Fruit fly (Drosophila melanogaster) whole organism, embryonic: ENCODE measurements around the gene Nup160.
A peak's percentile ranks its signal among the peaks of the same experiment; 100 is the strongest.

Source experiments
- ATbp ChIP-seq: fragments of 200-800 bp; sonication (Bioruptor generic); optimal IDR thresholded peaks from 2 replicates; lab custom pipeline; 2017; ENCODE audit warnings: missing biosample characterization, mild to moderate bottlenecking, missing genetic modification characterization, missing genetic modification reagents
- CG10147 ChIP-seq: fragments of 200-800 bp; sonication (Bioruptor generic); optimal IDR thresholded peaks from 2 replicates; lab custom pipeline; 2019; ENCODE audit warnings: missing biosample characterization, mild to moderate bottlenecking, missing genetic modification characterization, moderate library complexity
- CG10979 ChIP-seq: fragments of 200-800 bp; sonication (Bioruptor generic); optimal IDR thresholded peaks from 2 replicates; lab custom pipeline; 2018; ENCODE audit warnings: missing biosample characterization, mild to moderate bottlenecking, missing genetic modification characterization, moderate library complexity
- CG11695 ChIP-seq: fragments of 200-800 bp; sonication (Bioruptor generic); IDR thresholded peaks from 3 replicates; pipeline ENCODE4 v1.3.6; 2022; ENCODE audit warnings: missing biosample characterization, missing genetic modification characterization
- CG12104 ChIP-seq: fragments of 200-800 bp; sonication (Bioruptor generic); optimal IDR thresholded peaks from 3 replicates; lab custom pipeline; 2016; ENCODE audit warnings: missing biosample characterization, missing genetic modification characterization
- CG12299 ChIP-seq: fragments of 200-800 bp; sonication (Bioruptor generic); optimal IDR thresholded peaks from 2 replicates; lab custom pipeline; 2018; ENCODE audit warnings: missing biosample characterization, mild to moderate bottlenecking, missing genetic modification characterization
- CG13624 ChIP-seq: fragments of 200-800 bp; sonication (Bioruptor generic); optimal IDR thresholded peaks from 2 replicates; lab custom pipeline; 2016; ENCODE audit warnings: missing biosample characterization, missing genetic modification characterization
- CG14965 ChIP-seq: fragments of 200-800 bp; sonication (Bioruptor generic); optimal IDR thresholded peaks from 2 replicates; lab custom pipeline; 2016; ENCODE audit warnings: missing biosample characterization, missing genetic modification characterization, borderline replicate concordance
- CG15011 ChIP-seq: fragments of 200-800 bp; sonication (Bioruptor generic); optimal IDR thresholded peaks from 3 replicates; lab custom pipeline; 2018; ENCODE audit warnings: missing biosample characterization, mild to moderate bottlenecking, missing genetic modification characterization
- CG1603 ChIP-seq: fragments of 200-800 bp; sonication (Bioruptor generic); optimal IDR thresholded peaks from 2 replicates; lab custom pipeline; 2019; ENCODE audit warnings: missing biosample characterization, mild to moderate bottlenecking, missing genetic modification characterization, moderate library complexity
- CG17912 ChIP-seq: fragments of 200-800 bp; sonication (Bioruptor generic); optimal IDR thresholded peaks from 2 replicates; lab custom pipeline; 2018; ENCODE audit warnings: missing biosample characterization, mild to moderate bottlenecking, missing genetic modification characterization
- CG18476 ChIP-seq: fragments of 200-800 bp; sonication (Bioruptor generic); optimal IDR thresholded peaks from 2 replicates; lab custom pipeline; 2016; ENCODE audit warnings: missing biosample characterization, mild to moderate bottlenecking, missing genetic modification characterization
- CG31441 ChIP-seq: fragments of 200-800 bp; sonication (Bioruptor generic); IDR thresholded peaks from 2 replicates; pipeline ENCODE4 v1.3.6; 2022; ENCODE audit warnings: missing biosample characterization, missing genetic modification characterization
- CG33213 ChIP-seq: fragments of 200-800 bp; sonication (Bioruptor generic); optimal IDR thresholded peaks from 3 replicates; lab custom pipeline; 2016; ENCODE audit warnings: missing biosample characterization, missing genetic modification characterization
- CG34422 ChIP-seq: fragments of 200-800 bp; sonication (Bioruptor generic); IDR thresholded peaks from 3 replicates; pipeline ENCODE4 v1.3.6; 2022; ENCODE audit warnings: missing biosample characterization, missing genetic modification characterization
- CG4730 ChIP-seq: fragments of 200-800 bp; sonication (Bioruptor generic); IDR thresholded peaks from 2 replicates; pipeline ENCODE4 v1.3.6; 2022; ENCODE audit warnings: missing biosample characterization, missing genetic modification characterization
- CG5245 ChIP-seq: fragments of 200-800 bp; sonication (Bioruptor generic); optimal IDR thresholded peaks from 3 replicates; lab custom pipeline; 2016; ENCODE audit warnings: missing biosample characterization, missing genetic modification characterization
- CG9797 ChIP-seq: fragments of 200-800 bp; sonication (Bioruptor generic); optimal IDR thresholded peaks from 3 replicates; lab custom pipeline; 2018; ENCODE audit warnings: missing biosample characterization, mild to moderate bottlenecking, missing genetic modification characterization
- CHES-1-like ChIP-seq: fragments of 200-800 bp; sonication (Bioruptor generic); optimal IDR thresholded peaks from 2 replicates; lab custom pipeline; 2016; ENCODE audit warnings: missing biosample characterization, missing genetic modification characterization
- Dek ChIP-seq: fragments of 200-800 bp; sonication (Bioruptor generic); optimal IDR thresholded peaks from 3 replicates; lab custom pipeline; 2019; ENCODE audit warnings: missing biosample characterization, mild to moderate bottlenecking, missing genetic modification characterization, moderate library complexity
- Ets65A ChIP-seq: fragments of 200-800 bp; sonication (Bioruptor generic); peaks from one replicate; lab custom pipeline; 2016; ENCODE audit warnings: missing biosample characterization, missing genetic modification characterization
- Fer1 ChIP-seq: fragments of 200-800 bp; sonication (Bioruptor generic); optimal IDR thresholded peaks from 2 replicates; lab custom pipeline; 2017; ENCODE audit warnings: missing biosample characterization, mild to moderate bottlenecking, missing genetic modification characterization
- Fer2 ChIP-seq: fragments of 200-800 bp; sonication (Bioruptor generic); optimal IDR thresholded peaks from 2 replicates; lab custom pipeline; 2018; ENCODE audit warnings: missing biosample characterization, mild to moderate bottlenecking, missing genetic modification characterization, moderate library complexity
- Hmr ChIP-seq: fragments of 200-800 bp; sonication (Bioruptor generic); optimal IDR thresholded peaks from 3 replicates; lab custom pipeline; 2017; ENCODE audit warnings: mild to moderate bottlenecking, missing biosample characterization, missing genetic modification reagents, missing genetic modification characterization
- Hr78 ChIP-seq, 2 experiments: fragments of 200-800 bp in 1 of 2; fragments of >200 bp in 1 of 2; sonication (Bioruptor generic) in 1 of 2; optimal IDR thresholded peaks; 2 replicates each; lab custom pipeline; 2017 to 2019; ENCODE audit warnings: missing biosample characterization in 2 of 2, missing genetic modification characterization in 2 of 2, mild to moderate bottlenecking in 1 of 2, moderate library complexity in 1 of 2
- Hsf ChIP-seq: fragments of 200-800 bp; sonication (Bioruptor generic); optimal IDR thresholded peaks from 3 replicates; lab custom pipeline; 2016; ENCODE audit warnings: missing biosample characterization, missing genetic modification characterization
- MTF-1 ChIP-seq: fragments of 200-800 bp; sonication (Bioruptor generic); optimal IDR thresholded peaks from 2 replicates; lab custom pipeline; 2018; ENCODE audit warnings: missing biosample characterization, mild to moderate bottlenecking, missing genetic modification characterization, borderline replicate concordance
- Ptx1 ChIP-seq: fragments of 200-800 bp; sonication (Bioruptor generic); IDR thresholded peaks from 2 replicates; pipeline ENCODE4 v1.3.6; 2022; ENCODE audit warnings: missing biosample characterization, missing genetic modification characterization
- Scr ChIP-seq: fragments of 200-800 bp; sonication (Bioruptor generic); IDR thresholded peaks from 2 replicates; pipeline ENCODE4 v1.3.6; 2022; ENCODE audit warnings: missing biosample characterization, missing genetic modification characterization; ENCODE audit not compliant: partially characterized antibody
- YL-1 ChIP-seq: fragments of 200-800 bp; sonication (Bioruptor generic); optimal IDR thresholded peaks from 3 replicates; lab custom pipeline; 2017; ENCODE audit warnings: missing biosample characterization, mild to moderate bottlenecking, missing genetic modification characterization
- ac ChIP-seq: fragments of 200-800 bp; sonication (Bioruptor generic); optimal IDR thresholded peaks from 3 replicates; lab custom pipeline; 2017; ENCODE audit warnings: missing biosample characterization, mild to moderate bottlenecking, missing genetic modification characterization
- az2 ChIP-seq: fragments of 200-800 bp; sonication (Bioruptor generic); optimal IDR thresholded peaks from 3 replicates; lab custom pipeline; 2016; ENCODE audit warnings: missing biosample characterization, missing genetic modification characterization
- ci ChIP-seq: fragments of 200-800 bp; sonication (Bioruptor generic); IDR thresholded peaks from 3 replicates; pipeline ENCODE4 v1.3.6; 2022; ENCODE audit warnings: missing biosample characterization, missing genetic modification characterization
- en ChIP-seq: fragments of 200-800 bp; sonication (Bioruptor generic); optimal IDR thresholded peaks from 2 replicates; lab custom pipeline; 2016; ENCODE audit warnings: missing biosample characterization, missing genetic modification characterization
- fd64A ChIP-seq: fragments of 200-800 bp; sonication (Bioruptor generic); optimal IDR thresholded peaks from 3 replicates; lab custom pipeline; 2018; ENCODE audit warnings: missing biosample characterization, mild to moderate bottlenecking, missing genetic modification characterization
- gcm2 ChIP-seq: fragments of 200-800 bp; sonication (Bioruptor generic); optimal IDR thresholded peaks from 2 replicates; lab custom pipeline; 2016; ENCODE audit warnings: missing biosample characterization, missing genetic modification characterization
- gem ChIP-seq: fragments of 200-800 bp; sonication (Bioruptor generic); optimal IDR thresholded peaks from 2 replicates; lab custom pipeline; 2019; ENCODE audit warnings: missing biosample characterization, mild to moderate bottlenecking, missing genetic modification characterization, moderate library complexity
- gsb ChIP-seq: fragments of 200-800 bp; sonication (Bioruptor generic); IDR thresholded peaks from 2 replicates; pipeline ENCODE4 v1.3.6; 2022; ENCODE audit warnings: missing biosample characterization, missing genetic modification characterization
- hkb ChIP-seq, 2 experiments: fragments of 200-800 bp in 1 of 2; fragments of >200 bp in 1 of 2; sonication (Bioruptor generic) in 1 of 2; IDR thresholded peaks in 1 of 2; optimal IDR thresholded peaks in 1 of 2; 2 replicates each; pipeline versions ENCODE4 v1.3.6 to Lab custom; 2017 to 2022; ENCODE audit warnings: missing biosample characterization in 1 of 2, missing genetic modification characterization in 1 of 2
- mam ChIP-seq: fragments of 200-800 bp; sonication (Bioruptor generic); optimal IDR thresholded peaks from 3 replicates; lab custom pipeline; 2016; ENCODE audit warnings: missing biosample characterization, missing genetic modification characterization
- mld ChIP-seq: fragments of 200-800 bp; sonication (Bioruptor generic); IDR thresholded peaks from 3 replicates; pipeline ENCODE4 v1.3.6; 2022; ENCODE audit warnings: missing biosample characterization, missing genetic modification characterization; ENCODE audit not compliant: partially characterized antibody
- nerfin-2 ChIP-seq: fragments of 200-800 bp; sonication (Bioruptor generic); IDR thresholded peaks from 2 replicates; pipeline ENCODE4 v1.3.6; 2022; ENCODE audit warnings: missing biosample characterization, missing genetic modification characterization; ENCODE audit not compliant: partially characterized antibody
- oc ChIP-seq: fragments of 200-800 bp; sonication (Bioruptor generic); optimal IDR thresholded peaks from 2 replicates; lab custom pipeline; 2018; ENCODE audit warnings: missing biosample characterization, mild to moderate bottlenecking, missing genetic modification characterization, moderate library complexity
- org-1 ChIP-seq: fragments of 200-800 bp; sonication (Bioruptor generic); optimal IDR thresholded peaks from 2 replicates; lab custom pipeline; 2017; ENCODE audit warnings: missing biosample characterization, missing genetic modification characterization
- psq ChIP-seq: fragments of 200-800 bp; sonication (Bioruptor generic); optimal IDR thresholded peaks from 2 replicates; lab custom pipeline; 2017; ENCODE audit warnings: missing biosample characterization, missing genetic modification characterization
- sr ChIP-seq: fragments of 200-800 bp; sonication (Bioruptor generic); IDR thresholded peaks from 3 replicates; pipeline ENCODE4 v1.3.6; 2022; ENCODE audit warnings: missing biosample characterization, missing genetic modification characterization
- tgo ChIP-seq: fragments of 200-800 bp; sonication (Bioruptor generic); IDR thresholded peaks from 3 replicates; pipeline ENCODE4 v1.3.6; 2022; ENCODE audit warnings: missing biosample characterization, missing genetic modification characterization
- ttk ChIP-seq: fragments of 200-800 bp; sonication (Bioruptor generic); IDR thresholded peaks from 2 replicates; pipeline ENCODE4 v2.1.2; 2022; ENCODE audit warnings: missing biosample characterization, missing genetic modification characterization
- usp ChIP-seq: fragments of >200 bp; optimal IDR thresholded peaks from 2 replicates; lab custom pipeline; 2017; ENCODE audit warnings: missing biosample characterization, missing genetic modification characterization
- vfl ChIP-seq: fragments of 200-800 bp; sonication (Bioruptor generic); optimal IDR thresholded peaks from 2 replicates; lab custom pipeline; 2016; ENCODE audit warnings: missing biosample characterization, missing genetic modification characterization

The Nup160 gene

DNA sequence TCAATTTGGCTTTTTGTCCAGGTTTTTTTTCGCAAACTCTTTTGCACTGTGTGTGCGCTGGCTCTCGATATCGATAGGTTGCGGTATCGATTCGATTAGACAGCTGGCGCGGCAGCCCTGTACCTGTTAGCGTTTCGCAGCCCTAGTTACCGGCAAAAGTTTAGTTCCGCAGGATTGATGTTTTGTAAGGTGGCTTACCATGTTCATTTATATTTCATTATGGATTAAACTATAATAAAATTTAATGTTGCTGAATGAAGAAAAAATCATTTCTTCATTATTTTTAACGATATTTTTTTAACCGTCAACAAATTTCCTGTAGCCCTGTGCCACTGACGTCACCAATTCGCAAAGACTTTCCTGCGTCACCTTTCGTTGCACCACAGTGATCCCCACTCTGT lies 17.0 kb upstream of the Nup160 start, which contains the start of gene Reps (continued):
- peak; percentile 97 for TF ChIP-seq oc
- TF ChIP-seq Dek (tag; lab: Kevin White, UChicago): peak; percentile 97
- peak; percentile 98 for TF ChIP-seq CG12104 (GFP tag; lab: Kevin White, UChicago)
- peak; percentile 71 for TF ChIP-seq Scr (GFP tag; lab: Robert Waterston, UW)
- peak; percentile 96 for TF ChIP-seq ATbp (GFP tag; lab: Kevin White, UChicago)
- peak; percentile 98 for TF ChIP-seq ttk (GFP tag; lab: Robert Waterston, UW)
- TF ChIP-seq gem (tag; lab: Kevin White, UChicago): peak; percentile 99
- peak; percentile 95 for TF ChIP-seq org-1
- peak; percentile 95 for TF ChIP-seq en (GFP tag; lab: Kevin White, UChicago)
- TF ChIP-seq ci (GFP tag; lab: Robert Waterston, UW): peak; percentile 99
- peak; percentile 99 for TF ChIP-seq CG11695 (GFP tag; lab: Robert Waterston, UW)
- peak; percentile 99 for TF ChIP-seq CG31441 (GFP tag; lab: Robert Waterston, UW)
- TF ChIP-seq CG10979 (tag; lab: Kevin White, UChicago): peak; percentile 99
- TF ChIP-seq CG33213: peak; percentile 97
- TF ChIP-seq mld (GFP tag; lab: Robert Waterston, UW): peak; percentile 64; the same call in 1 of the 3 replicates
- TF ChIP-seq CG13624 (GFP tag; lab: Kevin White, UChicago): peak; percentile 98
- peak; percentile 100 for TF ChIP-seq CG34422 (GFP tag; lab: Robert Waterston, UW)
- TF ChIP-seq nerfin-2: peak; percentile 68
- peak; percentile 98 for TF ChIP-seq YL-1
- peak; percentile 90 for TF ChIP-seq sr (GFP tag; lab: Robert Waterston, UW)
- peak; percentile 75 for TF ChIP-seq CG14965 (GFP tag; lab: Kevin White, UChicago)
- peak; percentile 100 for TF ChIP-seq Ets65A (GFP tag; lab: Kevin White, UChicago)
- peak; percentile 98 for TF ChIP-seq Fer2 (tag; lab: Kevin White, UChicago)
- peak; percentile 94 for TF ChIP-seq fd64A (GFP tag; lab: Kevin White, UChicago)
- peak; percentile 99 for TF ChIP-seq Ptx1 (GFP tag; lab: Robert Waterston, UW)
- TF ChIP-seq Fer1: peak; percentile 98
- TF ChIP-seq az2 (GFP tag; lab: Kevin White, UChicago): peak; percentile 99
- TF ChIP-seq CG5245 (GFP tag; lab: Kevin White, UChicago): peak; percentile 98
- peak; percentile 94 for TF ChIP-seq CG17912 (GFP tag; lab: Kevin White, UChicago)
- TF ChIP-seq tgo: peak; percentile 99
- TF ChIP-seq CG4730 (GFP tag; lab: Robert Waterston, UW): peak; percentile 98
- peak; percentile 91 for TF ChIP-seq hkb (optimal IDR thresholded peaks at IDR 0.05; lab: Kevin White, UChicago)
- TF ChIP-seq hkb (GFP tag; IDR thresholded peaks at IDR 0.05; lab: Robert Waterston, UW): peak; percentile 99
- no peak for TF ChIP-seq usp
- TF ChIP-seq CG12299 (tag; lab: Kevin White, UChicago): peak; percentile 97
- peak; percentile 94 for TF ChIP-seq ac (GFP tag; lab: Kevin White, UChicago)
- TF ChIP-seq vfl: peak; percentile 97
- TF ChIP-seq CG1603 (tag; lab: Kevin White, UChicago): peak; percentile 98
- TF ChIP-seq CG18476 (GFP tag; lab: Kevin White, UChicago): peak; percentile 98
- TF ChIP-seq gsb: peak; percentile 97
- TF ChIP-seq psq (GFP tag; lab: Kevin White, UChicago): peak; percentile 95
- peak; percentile 97 for TF ChIP-seq CG15011 (GFP tag; lab: Kevin White, UChicago)
- peak; percentile 98 for TF ChIP-seq mam (GFP tag; lab: Kevin White, UChicago)
- peak; percentile 95 for TF ChIP-seq gcm2 (GFP tag; lab: Kevin White, UChicago)
- peak; percentile 72 for TF ChIP-seq CG9797 (GFP tag; lab: Kevin White, UChicago)
- peak; percentile 95 for TF ChIP-seq MTF-1
- no peak for TF ChIP-seq Hr78 (GFP tag; optimal IDR thresholded peaks at IDR 0.05; lab: Kevin White, UChicago)
- TF ChIP-seq Hmr (GFP tag; lab: Kevin White, UChicago): peak; percentile 98
- TF ChIP-seq CHES-1-like (GFP tag; lab: Kevin White, UChicago): peak; percentile 96
- peak; percentile 99 for TF ChIP-seq Hsf (GFP tag; lab: Kevin White, UChicago)
- peak; percentile 98 for TF ChIP-seq CG10147 (GFP tag; lab: Kevin White, UChicago)
